Worm (Caenorhabditis elegans) whole organism, early embryonic: ENCODE results near the gene F21G4.5.

ENCODE experiments used
- B0310.2 ChIP-seq: sonication (generic microtip); optimal IDR thresholded peaks from 2 replicates; lab custom pipeline; 2016; ENCODE audit warnings: mild to moderate bottlenecking, missing genetic modification characterization, missing compliant biosample characterization
- F13C5.2 ChIP-seq: sonication (generic microtip); optimal IDR thresholded peaks from 2 replicates; lab custom pipeline; 2017; ENCODE audit warnings: mild to moderate bottlenecking, missing genetic modification characterization, inconsistent platforms, missing compliant biosample characterization
- aly-1 ChIP-seq: sonication (generic microtip); optimal IDR thresholded peaks from 2 replicates; lab custom pipeline; 2016; ENCODE audit warnings: missing genetic modification characterization, missing compliant biosample characterization
- ama-1 ChIP-seq: fragments of 150-350 bp; optimal IDR thresholded peaks from 2 replicates; lab custom pipeline; 2014
- ceh-13 ChIP-seq: fragments of 200-800 bp; sonication (Bioruptor generic); optimal IDR thresholded peaks from 2 replicates; lab custom pipeline; 2018; ENCODE audit warnings: mild to moderate bottlenecking, missing genetic modification characterization, missing compliant biosample characterization
- ceh-36 ChIP-seq: sonication (generic microtip); optimal IDR thresholded peaks from 2 replicates; lab custom pipeline; 2016; ENCODE audit warnings: missing genetic modification characterization, inconsistent platforms, missing compliant biosample characterization
- ets-7 ChIP-seq: sonication (generic microtip); optimal IDR thresholded peaks from 2 replicates; lab custom pipeline; 2016; ENCODE audit warnings: missing genotype, missing genetic modification characterization, missing compliant biosample characterization
- flt-1 ChIP-seq: fragments of 200-800 bp; sonication (Bioruptor generic); IDR thresholded peaks from 2 replicates; pipeline ENCODE4 v1.3.6; 2022; ENCODE audit warnings: missing genetic modification characterization, missing compliant biosample characterization
- hmbx-1 ChIP-seq: sonication (generic microtip); optimal IDR thresholded peaks from 2 replicates; lab custom pipeline; 2016; ENCODE audit warnings: mild to moderate bottlenecking, missing genetic modification characterization, missing compliant biosample characterization
- hmg-4 ChIP-seq: fragments of 200-800 bp; sonication (Bioruptor generic); optimal IDR thresholded peaks from 2 replicates; lab custom pipeline; 2018; ENCODE audit warnings: mild to moderate bottlenecking, missing genetic modification characterization, missing compliant biosample characterization
- hnd-1 ChIP-seq: sonication (generic microtip); optimal IDR thresholded peaks from 2 replicates; lab custom pipeline; 2016; ENCODE audit warnings: missing genetic modification characterization, missing compliant biosample characterization
- pes-1 ChIP-seq: fragments of 200-800 bp; sonication (Bioruptor generic); IDR thresholded peaks from 2 replicates; pipeline ENCODE4 v1.3.6; 2022; ENCODE audit warnings: missing genetic modification reagents, missing genetic modification characterization, missing compliant biosample characterization
- scrt-1 ChIP-seq: fragments of 200-800 bp; sonication (Bioruptor generic); IDR thresholded peaks from 2 replicates; pipeline ENCODE4 v1.3.6; 2022; ENCODE audit warnings: missing genetic modification characterization, missing compliant biosample characterization
- sea-1 ChIP-seq: fragments of 200-800 bp; sonication (Bioruptor generic); conservative IDR thresholded peaks from 2 replicates; pipeline ENCODE4 v1.3.6; 2022; ENCODE audit warnings: missing genetic modification characterization, missing compliant biosample characterization
- tbx-11 ChIP-seq: fragments of 200-800 bp; sonication (Bioruptor generic); IDR thresholded peaks from 2 replicates; pipeline ENCODE4 v1.3.6; 2022; ENCODE audit warnings: missing genetic modification characterization, missing compliant biosample characterization
- tbx-37 ChIP-seq: fragments of 200-800 bp; sonication (Bioruptor generic); conservative IDR thresholded peaks from 2 replicates; pipeline ENCODE4 v1.3.6; 2022; ENCODE audit warnings: missing genetic modification reagents, missing genetic modification characterization, missing compliant biosample characterization
- tra-4 ChIP-seq: sonication (generic microtip); optimal IDR thresholded peaks from 2 replicates; lab custom pipeline; 2017; ENCODE audit warnings: missing genetic modification characterization, missing compliant biosample characterization

Gene F21G4.5

DNA sequence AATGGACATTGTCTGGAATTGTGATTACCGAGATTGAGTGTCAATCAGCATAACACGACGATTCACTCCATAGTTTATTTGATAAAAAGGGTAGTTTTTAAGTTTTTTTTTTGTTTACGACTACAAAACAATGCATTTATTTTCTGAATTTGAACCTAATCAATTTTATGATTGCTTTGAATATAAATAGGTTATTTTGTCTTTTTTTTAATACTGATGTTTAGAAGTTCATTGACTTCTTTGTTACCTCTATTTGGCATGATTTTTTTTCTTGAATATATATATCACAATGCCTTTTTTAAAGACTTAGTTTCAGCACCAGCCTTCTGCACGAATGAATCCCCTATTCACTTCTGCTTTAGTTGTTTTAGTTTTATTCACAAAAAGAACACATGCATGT lies 36.4 kb upstream of the F21G4.5 start, which contains the start of gene R07B1.13:
Gene R07B1.13, plus strand, starts transcription at position 301 of the 400 bp plus-strand sequence.
- TF ChIP-seq tbx-11, result no peak
- TF ChIP-seq B0310.2, result no peak
- no peak for TF ChIP-seq hnd-1 (tag; lab: Kevin White, UChicago)
- TF ChIP-seq F13C5.2 (tag; lab: Kevin White, UChicago), result no peak
- no peak for TF ChIP-seq tbx-37
- TF ChIP-seq ets-7 (tag; lab: Kevin White, UChicago), result no peak
- TF ChIP-seq pes-1, result no peak
- no peak for TF ChIP-seq sea-1 (GFP tag; lab: Robert Waterston, UW)
- no peak for TF ChIP-seq ceh-36 (tag; lab: Kevin White, UChicago)
- no peak for TF ChIP-seq hmbx-1 (tag; lab: Kevin White, UChicago)

- TF ChIP-seq tbx-37 (no peak), pes-1 (no peak), hmbx-1 (tag; lab: Kevin White, UChicago) (no peak), ceh-36 (tag; lab: Kevin White, UChicago) (no peak), tra-4 (no peak), hmg-4 (GFP tag; lab: Kevin White, UChicago) (no peak), scrt-1 (GFP tag; lab: Robert Waterston, UW) (no peak), ceh-13 (GFP tag; lab: Kevin White, UChicago) (no peak), F13C5.2 (tag; lab: Kevin White, UChicago) (no peak), aly-1 (tag; lab: Kevin White, UChicago) (no peak), B0310.2 (no peak), flt-1 (GFP tag; lab: Robert Waterston, UW) (no peak), sea-1 (GFP tag; lab: Robert Waterston, UW) (no peak), ama-1 (no peak)
Measured at ce11 chrX:9872554-9872953, 33.4 kb upstream of the F21G4.5 start, which contains the start of gene R07B1.8. R07B1.8 (minus strand) TSS chrX:9872654.

DNA sequence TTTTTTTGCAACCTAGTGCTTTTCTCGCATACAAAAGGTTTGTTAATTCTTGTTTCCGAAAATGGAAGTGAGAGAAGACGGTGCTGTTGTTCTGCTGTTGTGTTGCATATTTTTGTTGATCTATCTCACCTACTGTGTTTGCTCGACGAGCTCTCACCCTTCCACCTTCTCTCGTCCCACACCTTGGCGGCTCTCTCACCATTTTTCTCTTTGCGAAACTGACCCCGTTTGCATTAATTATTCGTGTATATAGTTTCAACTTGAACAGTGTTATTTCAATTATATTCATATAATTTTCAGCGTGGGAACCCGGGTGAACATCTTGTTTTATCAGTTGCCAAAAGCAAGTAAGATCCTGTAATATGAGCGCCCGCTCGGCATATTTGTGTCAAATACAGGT lies 28.8 kb upstream of the F21G4.5 start, which contains the start of gene R07B1.9:
Gene R07B1.9, plus strand, starts transcription at position 301 of the 400 bp plus-strand sequence.
- TF ChIP-seq B0310.2 (no peak), tra-4 (no peak), flt-1 (GFP tag; lab: Robert Waterston, UW) (no peak), pes-1 (no peak), scrt-1 (GFP tag; lab: Robert Waterston, UW) (no peak), ets-7 (tag; lab: Kevin White, UChicago) (no peak), hmg-4 (GFP tag; lab: Kevin White, UChicago) (no peak)

- TF ChIP-seq scrt-1 (GFP tag; lab: Robert Waterston, UW) (no peak), pes-1 (no peak), tbx-37 (no peak), ama-1 (no peak), ets-7 (tag; lab: Kevin White, UChicago) (no peak), tbx-11 (no peak), hmbx-1 (tag; lab: Kevin White, UChicago) (no peak), ceh-36 (tag; lab: Kevin White, UChicago) (no peak), tra-4 (no peak), hnd-1 (tag; lab: Kevin White, UChicago) (no peak), sea-1 (GFP tag; lab: Robert Waterston, UW) (no peak), ceh-13 (GFP tag; lab: Kevin White, UChicago) (no peak), aly-1 (tag; lab: Kevin White, UChicago) (no peak)
Measured at ce11 chrX:9882112-9882511, 23.8 kb upstream of the F21G4.5 start, which contains the start of gene glo-1. glo-1 (minus strand) TSS chrX:9882212.

- TF ChIP-seq tbx-37, result no peak
- TF ChIP-seq sea-1 (GFP tag; lab: Robert Waterston, UW), result no peak
Measured at ce11 chrX:9882572-9882971, 23.4 kb upstream of the F21G4.5 start.

ce11 chrX:9883837-9884324 lies 22.1 kb upstream of the F21G4.5 start, which contains the start of gene mrp-4:
mrp-4 (plus strand) TSS chrX:9884274.
- TF ChIP-seq hmbx-1 (tag; lab: Kevin White, UChicago) (no peak), ama-1 (no peak), tra-4 (no peak), B0310.2 (no peak), hmg-4 (GFP tag; lab: Kevin White, UChicago) (no peak), sea-1 (GFP tag; lab: Robert Waterston, UW) (no peak), flt-1 (GFP tag; lab: Robert Waterston, UW) (no peak), ets-7 (tag; lab: Kevin White, UChicago) (no peak), tbx-37 (no peak), hnd-1 (tag; lab: Kevin White, UChicago) (no peak), ceh-13 (GFP tag; lab: Kevin White, UChicago) (no peak), tbx-11 (no peak), aly-1 (tag; lab: Kevin White, UChicago) (no peak)

DNA sequence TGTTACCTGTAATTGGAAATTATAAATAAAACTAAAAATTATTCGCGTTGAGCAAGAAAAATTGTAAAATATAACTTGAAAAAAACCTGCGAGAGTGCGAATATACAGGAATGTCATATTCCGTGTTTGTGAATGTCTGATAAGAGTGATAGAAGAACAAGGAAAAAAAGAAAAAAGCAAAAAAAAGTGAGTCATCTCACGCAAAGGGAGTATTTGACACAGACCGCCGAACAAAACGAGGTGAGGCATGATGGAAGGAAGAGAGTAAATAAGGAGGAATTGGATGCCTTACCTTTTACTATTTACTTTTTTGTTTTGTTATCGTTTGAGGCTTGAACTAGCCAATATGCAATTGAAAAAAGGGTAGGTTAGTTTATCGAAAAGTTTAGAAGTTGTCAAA lies 13.6 kb upstream of the F21G4.5 start, which contains the start of gene F21G4.1:
Gene F21G4.1, minus strand, starts transcription at position 6 of the 400 bp plus-strand sequence.
- TF ChIP-seq B0310.2, result no peak
- TF ChIP-seq tbx-11, result no peak
- no peak for TF ChIP-seq pes-1
- TF ChIP-seq ets-7 (tag; lab: Kevin White, UChicago), result no peak
- TF ChIP-seq hmbx-1 (tag; lab: Kevin White, UChicago), result no peak
- TF ChIP-seq sea-1 (GFP tag; lab: Robert Waterston, UW), result no peak
- TF ChIP-seq tbx-37, result no peak
- TF ChIP-seq flt-1 (GFP tag; lab: Robert Waterston, UW), result no peak
- TF ChIP-seq aly-1 (tag; lab: Kevin White, UChicago), result no peak
- TF ChIP-seq ceh-13 (GFP tag; lab: Kevin White, UChicago), result no peak
- no peak for TF ChIP-seq hnd-1 (tag; lab: Kevin White, UChicago)
- TF ChIP-seq tra-4, result no peak

DNA sequence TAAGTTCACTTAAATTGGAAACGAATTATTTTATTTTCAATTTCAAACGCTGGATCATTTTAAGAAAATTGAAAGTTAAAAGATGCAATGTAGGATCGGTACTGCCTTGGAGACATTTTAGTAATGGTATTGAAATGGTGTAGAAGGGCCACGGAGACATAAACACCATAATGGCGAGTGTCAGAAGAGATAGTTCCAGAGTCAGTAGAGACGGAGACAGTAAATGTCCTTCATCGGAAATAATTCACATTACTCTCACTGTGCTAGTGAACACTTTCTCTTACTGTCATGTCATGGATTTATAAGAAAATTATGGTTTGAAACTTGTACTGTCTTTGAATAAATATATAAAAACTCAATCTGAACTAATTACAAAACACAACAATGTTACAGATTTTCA lies 12.9 kb upstream of the F21G4.5 start:
- TF ChIP-seq tbx-37 (no peak), B0310.2 (no peak), sea-1 (GFP tag; lab: Robert Waterston, UW) (no peak), ceh-13 (GFP tag; lab: Kevin White, UChicago) (no peak)
